Fruit fly (Drosophila melanogaster) whole organism, embryonic: ENCODE results near the gene Dhps.

Experiments
- Abd-B ChIP-seq: fragments of 200-800 bp; sonication (Bioruptor generic); optimal IDR thresholded peaks from 2 replicates; lab custom pipeline; 2018; ENCODE audit warnings: missing biosample characterization, mild to moderate bottlenecking, missing genetic modification characterization, moderate library complexity
- Antp ChIP-seq: fragments of 200-800 bp; sonication (Bioruptor generic); optimal IDR thresholded peaks from 3 replicates; lab custom pipeline; 2016; ENCODE audit warnings: missing biosample characterization, missing genetic modification characterization
- Atf-2 ChIP-seq: fragments of 200-800 bp; sonication (Bioruptor generic); optimal IDR thresholded peaks from 2 replicates; lab custom pipeline; 2016; ENCODE audit warnings: missing biosample characterization, missing genetic modification characterization
- Awh ChIP-seq: fragments of 200-800 bp; sonication (Bioruptor generic); IDR thresholded peaks from 2 replicates; pipeline ENCODE4, ENCODE4 v1.3.6; 2022; ENCODE audit warnings: missing biosample characterization, missing genetic modification characterization
- Bteb2 ChIP-seq: fragments of 200-800 bp; sonication (Bioruptor generic); optimal IDR thresholded peaks from 2 replicates; lab custom pipeline; 2016; ENCODE audit warnings: missing biosample characterization, missing genetic modification characterization
- CG11398 ChIP-seq: fragments of 200-800 bp; sonication (Bioruptor generic); optimal IDR thresholded peaks from 2 replicates; lab custom pipeline; 2016; ENCODE audit warnings: missing biosample characterization, missing genetic modification characterization
- CG11696 ChIP-seq: fragments of 200-800 bp; sonication (Bioruptor generic); IDR thresholded peaks from 2 replicates; pipeline ENCODE4 v1.3.6; 2022; ENCODE audit warnings: missing biosample characterization, missing genetic modification characterization
- CG12219 ChIP-seq: fragments of 200-800 bp; sonication (Bioruptor generic); optimal IDR thresholded peaks from 3 replicates; lab custom pipeline; 2018; ENCODE audit warnings: missing biosample characterization, mild to moderate bottlenecking, missing genetic modification characterization
- CG13775 ChIP-seq: fragments of 200-800 bp; sonication (Bioruptor generic); optimal IDR thresholded peaks from 3 replicates; lab custom pipeline; 2017; ENCODE audit warnings: missing biosample characterization, mild to moderate bottlenecking, missing genetic modification characterization
- CG15011 ChIP-seq: fragments of 200-800 bp; sonication (Bioruptor generic); optimal IDR thresholded peaks from 3 replicates; lab custom pipeline; 2018; ENCODE audit warnings: missing biosample characterization, mild to moderate bottlenecking, missing genetic modification characterization
- CG15479 ChIP-seq: fragments of 200-800 bp; sonication (Bioruptor generic); optimal IDR thresholded peaks from 3 replicates; lab custom pipeline; 2019; ENCODE audit warnings: missing biosample characterization, mild to moderate bottlenecking, missing genetic modification characterization, moderate library complexity
- CG17328 ChIP-seq: fragments of 200-800 bp; sonication (Bioruptor generic); IDR thresholded peaks from 2 replicates; pipeline ENCODE4 v1.3.6; 2022; ENCODE audit warnings: missing biosample characterization, missing genetic modification characterization
- CG2678 ChIP-seq: fragments of 200-800 bp; sonication (Bioruptor generic); optimal IDR thresholded peaks from 3 replicates; lab custom pipeline; 2019; ENCODE audit warnings: missing biosample characterization, mild to moderate bottlenecking, missing genetic modification characterization, moderate library complexity
- CG30020 ChIP-seq: fragments of 200-800 bp; optimal IDR thresholded peaks from 2 replicates; lab custom pipeline; 2019; ENCODE audit warnings: missing biosample characterization, mild to moderate bottlenecking, missing genetic modification characterization, moderate library complexity
- CG30431 ChIP-seq: fragments of 200-800 bp; sonication (Bioruptor generic); optimal IDR thresholded peaks from 2 replicates; lab custom pipeline; 2017; ENCODE audit warnings: missing biosample characterization, missing genetic modification characterization
- CG31224 ChIP-seq: fragments of 200-800 bp; sonication (Bioruptor generic); IDR thresholded peaks from 2 replicates; pipeline ENCODE4 v1.3.6; 2022; ENCODE audit warnings: missing biosample characterization, missing genetic modification characterization
- CG31441 ChIP-seq: fragments of 200-800 bp; sonication (Bioruptor generic); IDR thresholded peaks from 2 replicates; pipeline ENCODE4 v1.3.6; 2022; ENCODE audit warnings: missing biosample characterization, missing genetic modification characterization
- CG33213 ChIP-seq: fragments of 200-800 bp; sonication (Bioruptor generic); optimal IDR thresholded peaks from 3 replicates; lab custom pipeline; 2016; ENCODE audit warnings: missing biosample characterization, missing genetic modification characterization
- CG3407 ChIP-seq: fragments of 200-800 bp; sonication (Bioruptor generic); optimal IDR thresholded peaks from 2 replicates; lab custom pipeline; 2018; ENCODE audit warnings: missing biosample characterization, mild to moderate bottlenecking, missing genetic modification characterization
- CG3726 ChIP-seq: fragments of 200-800 bp; sonication (Bioruptor generic); IDR thresholded peaks from 3 replicates; pipeline ENCODE4, ENCODE4 v1.3.6; 2022; ENCODE audit warnings: missing biosample characterization, missing genetic modification characterization
- CG3838 ChIP-seq: fragments of 200-800 bp; sonication (Bioruptor generic); optimal IDR thresholded peaks from 3 replicates; lab custom pipeline; 2016; ENCODE audit warnings: missing biosample characterization, missing genetic modification characterization
- CG6654 ChIP-seq: fragments of 200-800 bp; sonication (Bioruptor generic); optimal IDR thresholded peaks from 2 replicates; lab custom pipeline; 2017; ENCODE audit warnings: missing biosample characterization, mild to moderate bottlenecking, missing genetic modification characterization
- CG7987 ChIP-seq: fragments of 200-800 bp; sonication (Bioruptor generic); optimal IDR thresholded peaks from 2 replicates; lab custom pipeline; 2018; ENCODE audit warnings: missing biosample characterization, mild to moderate bottlenecking, missing genetic modification characterization, moderate library complexity
- CG8765 ChIP-seq: fragments of 200-800 bp; sonication (Bioruptor generic); IDR thresholded peaks from 2 replicates; pipeline ENCODE4 v1.3.6; 2022; ENCODE audit warnings: missing biosample characterization, missing genetic modification characterization
- CG8944 ChIP-seq: fragments of 200-800 bp; sonication (Bioruptor generic); optimal IDR thresholded peaks from 3 replicates; lab custom pipeline; 2016; ENCODE audit warnings: missing biosample characterization, missing genetic modification characterization
- CG9215 ChIP-seq: fragments of 200-800 bp; sonication (Bioruptor generic); IDR thresholded peaks from 2 replicates; pipeline ENCODE4 v1.3.6; 2022; ENCODE audit warnings: missing biosample characterization, missing genetic modification characterization
- CG9727 ChIP-seq: fragments of 200-800 bp; sonication (Bioruptor generic); optimal IDR thresholded peaks from 3 replicates; lab custom pipeline; 2017; ENCODE audit warnings: missing biosample characterization, mild to moderate bottlenecking, missing genetic modification characterization
- CrebB ChIP-seq: fragments of 200-800 bp; sonication (Bioruptor generic); optimal IDR thresholded peaks from 3 replicates; lab custom pipeline; 2018; ENCODE audit warnings: missing biosample characterization, mild to moderate bottlenecking, missing genetic modification characterization
- D19B ChIP-seq: fragments of 200-800 bp; sonication (Bioruptor generic); optimal IDR thresholded peaks from 2 replicates; lab custom pipeline; 2017; ENCODE audit warnings: missing biosample characterization, mild to moderate bottlenecking, missing genetic modification characterization
- Dek ChIP-seq: fragments of 200-800 bp; sonication (Bioruptor generic); optimal IDR thresholded peaks from 3 replicates; lab custom pipeline; 2019; ENCODE audit warnings: missing biosample characterization, mild to moderate bottlenecking, missing genetic modification characterization, moderate library complexity
- H15 ChIP-seq: fragments of 200-800 bp; sonication (Bioruptor generic); IDR thresholded peaks from 3 replicates; pipeline ENCODE4 v1.3.6; 2022; ENCODE audit warnings: missing biosample characterization, missing genetic modification characterization
- HmgD ChIP-seq: fragments of 200-800 bp; sonication (Bioruptor generic); optimal IDR thresholded peaks from 3 replicates; lab custom pipeline; 2016; ENCODE audit warnings: missing biosample characterization, missing genetic modification characterization
- Nf-YB ChIP-seq: fragments of 200-800 bp; sonication (Bioruptor generic); optimal IDR thresholded peaks from 3 replicates; lab custom pipeline; 2019; ENCODE audit warnings: missing biosample characterization, mild to moderate bottlenecking, missing genetic modification characterization, moderate library complexity
- Taf1 ChIP-seq: fragments of 200-800 bp; sonication (Bioruptor generic); IDR thresholded peaks from 2 replicates; pipeline ENCODE4 v1.3.6; 2022; ENCODE audit warnings: missing biosample characterization, missing genetic modification characterization
- Tbp ChIP-seq: fragments of >200 bp; optimal IDR thresholded peaks from 2 replicates; lab custom pipeline; 2018; ENCODE audit warnings: missing biosample characterization, missing genetic modification characterization
- corto ChIP-seq: fragments of 200-800 bp; sonication (Bioruptor generic); optimal IDR thresholded peaks from 2 replicates; lab custom pipeline; 2016; ENCODE audit warnings: missing biosample characterization, mild to moderate bottlenecking, missing genetic modification characterization, moderate library complexity
- crp ChIP-seq, 2 experiments: fragments of 200-800 bp; sonication (Bioruptor generic); optimal IDR thresholded peaks; 2 replicates in 1 of 2; 3 replicates in 1 of 2; lab custom pipeline; 2017; ENCODE audit warnings: missing biosample characterization in 2 of 2, missing genetic modification characterization in 2 of 2, mild to moderate bottlenecking in 1 of 2, moderate library complexity in 1 of 2
- da ChIP-seq: fragments of 200-800 bp; sonication (Bioruptor generic); optimal IDR thresholded peaks from 2 replicates; lab custom pipeline; 2016; ENCODE audit warnings: missing biosample characterization, missing genetic modification characterization
- dati ChIP-seq: fragments of 200-800 bp; sonication (Bioruptor generic); IDR thresholded peaks from 2 replicates; pipeline ENCODE4 v1.3.6; 2022; ENCODE audit warnings: missing biosample characterization, missing genetic modification characterization
- exex ChIP-seq: fragments of 200-800 bp; sonication (Bioruptor generic); optimal IDR thresholded peaks from 4 replicates; lab custom pipeline; 2018; ENCODE audit warnings: missing biosample characterization, mild to moderate bottlenecking, missing genetic modification characterization, moderate library complexity
- ftz-f1 ChIP-seq: fragments of 200-800 bp; sonication (Bioruptor generic); optimal IDR thresholded peaks from 2 replicates; lab custom pipeline; 2016; ENCODE audit warnings: missing biosample characterization, missing genetic modification characterization
- ind ChIP-seq: fragments of 200-800 bp; sonication (Bioruptor generic); optimal IDR thresholded peaks from 3 replicates; lab custom pipeline; 2016; ENCODE audit warnings: missing biosample characterization, missing genetic modification characterization
- luna ChIP-seq: fragments of 200-800 bp; sonication (Bioruptor generic); optimal IDR thresholded peaks from 2 replicates; lab custom pipeline; 2016; ENCODE audit warnings: missing biosample characterization, missing genetic modification characterization
- otp ChIP-seq: fragments of 200-800 bp; sonication (Bioruptor generic); IDR thresholded peaks from 3 replicates; pipeline ENCODE4, ENCODE4 v1.3.6; 2022; ENCODE audit warnings: missing biosample characterization, missing genetic modification characterization
- pb ChIP-seq: fragments of 200-800 bp; sonication (Bioruptor generic); optimal IDR thresholded peaks from 3 replicates; lab custom pipeline; 2016; ENCODE audit warnings: missing biosample characterization, missing genetic modification characterization
- phol ChIP-seq: fragments of 200-800 bp; sonication (Bioruptor generic); optimal IDR thresholded peaks from 3 replicates; lab custom pipeline; 2018; ENCODE audit warnings: missing biosample characterization, mild to moderate bottlenecking, missing genetic modification characterization, moderate library complexity
- sim ChIP-seq: fragments of 200-800 bp; sonication (Bioruptor generic); IDR thresholded peaks from 2 replicates; pipeline ENCODE4 v1.3.6; 2022; ENCODE audit warnings: missing biosample characterization, missing genetic modification characterization
- sisA ChIP-seq: fragments of 200-800 bp; sonication (Bioruptor generic); IDR thresholded peaks from 2 replicates; pipeline ENCODE4 v1.3.6; 2022; ENCODE audit warnings: missing biosample characterization, missing genetic modification characterization
- tx ChIP-seq: fragments of 200-800 bp; sonication (Bioruptor generic); optimal IDR thresholded peaks from 2 replicates; lab custom pipeline; 2016; ENCODE audit warnings: missing biosample characterization, missing genetic modification characterization
- vnd ChIP-seq: fragments of 200-800 bp; sonication (Bioruptor generic); IDR thresholded peaks from 3 replicates; pipeline ENCODE4 v1.3.6; 2022; ENCODE audit warnings: missing biosample characterization, missing genetic modification characterization; ENCODE audit not compliant: partially characterized antibody
- wdn ChIP-seq: fragments of 200-800 bp; sonication (Bioruptor generic); IDR thresholded peaks from 2 replicates; pipeline ENCODE4 v1.3.6; 2022; ENCODE audit warnings: missing biosample characterization, missing genetic modification characterization

The Dhps gene

DNA sequence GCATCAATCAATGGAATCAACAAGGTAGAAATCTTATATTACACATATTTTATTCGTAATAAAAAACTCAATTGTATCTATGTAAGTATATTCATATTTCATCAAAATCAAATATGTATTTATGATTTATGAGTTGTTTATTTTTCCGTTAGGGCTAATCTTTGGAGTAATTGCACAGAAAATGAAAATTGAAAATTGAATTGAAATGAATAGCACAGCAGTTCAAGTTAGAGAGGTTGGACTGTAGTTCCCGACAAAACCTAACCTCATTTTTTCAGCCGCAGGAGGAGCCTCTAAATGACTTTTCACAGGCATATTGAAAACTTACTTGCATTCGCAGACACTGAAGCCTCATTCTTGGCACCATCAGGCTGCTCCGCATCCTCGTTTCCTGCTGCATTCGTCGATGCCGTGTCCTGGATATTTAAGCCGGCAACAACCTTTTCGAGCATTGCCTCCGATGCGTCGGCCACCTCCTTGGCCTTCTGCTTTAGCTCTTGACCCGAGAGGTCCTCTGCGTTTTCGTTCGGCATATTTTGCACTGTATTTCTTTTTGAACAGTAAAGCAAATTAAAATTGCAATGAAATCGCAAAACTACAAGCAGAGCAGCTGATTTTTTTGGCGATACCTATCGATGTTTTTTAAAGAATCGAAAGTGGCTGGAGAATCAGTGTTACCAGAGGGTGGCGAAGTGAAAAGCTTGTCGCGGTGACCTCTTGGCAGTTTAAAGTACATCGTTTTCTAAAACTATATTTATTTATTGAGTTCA lies 20.0 kb upstream of the Dhps start, which contains the start of gene Nmt (continued):
- peak; percentile 69 for TF ChIP-seq vnd (GFP tag; lab: Robert Waterston, UW)
- no peak for TF ChIP-seq corto
- no peak for TF ChIP-seq CG12219
- TF ChIP-seq da (GFP tag; lab: Kevin White, UChicago) = no peak
- no peak for TF ChIP-seq CrebB
- no peak for TF ChIP-seq CG9215 (GFP tag; lab: Robert Waterston, UW)
- TF ChIP-seq wdn (GFP tag; lab: Robert Waterston, UW) = no peak
- TF ChIP-seq phol = peak; percentile 10
- TF ChIP-seq Antp (GFP tag; lab: Kevin White, UChicago) = no peak
- no peak for TF ChIP-seq CG6654 (GFP tag; lab: Kevin White, UChicago)
- TF ChIP-seq exex (tag; lab: Kevin White, UChicago) = no peak
- no peak for TF ChIP-seq CG15479 (GFP tag; lab: Kevin White, UChicago)
- TF ChIP-seq CG17328 (GFP tag; lab: Robert Waterston, UW) = peak; percentile 29; the same call in 1 of the 2 replicates
- no peak for TF ChIP-seq sim (GFP tag; lab: Robert Waterston, UW)
- no peak for TF ChIP-seq CG33213 (GFP tag; lab: Kevin White, UChicago)
- no peak for TF ChIP-seq dati
- peak; percentile 7 for TF ChIP-seq CG13775 (GFP tag; lab: Kevin White, UChicago)
- TF ChIP-seq CG30431 (GFP tag; lab: Kevin White, UChicago) = no peak
- peak; percentile 44 for TF ChIP-seq ind (GFP tag; lab: Kevin White, UChicago)
- TF ChIP-seq otp = no peak
- no peak for TF ChIP-seq HmgD
- TF ChIP-seq CG31224 (GFP tag; lab: Robert Waterston, UW) = no peak
- TF ChIP-seq Abd-B (GFP tag; lab: Kevin White, UChicago) = no peak
- TF ChIP-seq CG8944 = no peak
- TF ChIP-seq D19B (GFP tag; lab: Kevin White, UChicago) = no peak
- no peak for TF ChIP-seq Atf-2 (GFP tag; lab: Kevin White, UChicago)
- no peak for TF ChIP-seq CG11398 (GFP tag; lab: Kevin White, UChicago)
- TF ChIP-seq H15 = no peak
- no peak for TF ChIP-seq CG11696 (GFP tag; lab: Robert Waterston, UW)
- no peak for TF ChIP-seq CG3726 (GFP tag; lab: Robert Waterston, UW)
- TF ChIP-seq Tbp (GFP tag; lab: Kevin White, UChicago) = no peak
- TF ChIP-seq ftz-f1 (GFP tag; lab: Kevin White, UChicago) = no peak
- no peak for TF ChIP-seq Bteb2 (GFP tag; lab: Kevin White, UChicago)
- TF ChIP-seq crp (GFP tag; optimal IDR thresholded peaks at IDR 0.05; lab: Kevin White, UChicago) = peak; percentile 25 to 90
- no peak for TF ChIP-seq CG8765 (GFP tag; lab: Robert Waterston, UW)
- TF ChIP-seq CG15011 (GFP tag; lab: Kevin White, UChicago) = no peak
- no peak for TF ChIP-seq luna (GFP tag; lab: Kevin White, UChicago)
- no peak for TF ChIP-seq CG2678 (tag; lab: Kevin White, UChicago)
- TF ChIP-seq tx (GFP tag; lab: Kevin White, UChicago) = no peak
- TF ChIP-seq Nf-YB (GFP tag; lab: Kevin White, UChicago) = no peak
- no peak for TF ChIP-seq CG31441 (GFP tag; lab: Robert Waterston, UW)
- no peak for TF ChIP-seq CG30020
- no peak for TF ChIP-seq CG7987 (GFP tag; lab: Kevin White, UChicago)
- no peak for TF ChIP-seq Awh (GFP tag; lab: Robert Waterston, UW)
- TF ChIP-seq CG9727 (GFP tag; lab: Kevin White, UChicago) = peak; percentile 12
- TF ChIP-seq Dek = peak; percentile 17
- no peak for TF ChIP-seq pb (GFP tag; lab: Kevin White, UChicago)
- TF ChIP-seq CG3838 (GFP tag; lab: Kevin White, UChicago) = no peak
- no peak for TF ChIP-seq CG3407 (GFP tag; lab: Kevin White, UChicago)
- TF ChIP-seq Taf1 (GFP tag; lab: Robert Waterston, UW) = no peak
- TF ChIP-seq sisA (GFP tag; lab: Robert Waterston, UW) = peak; percentile 43
